Fruit fly (Drosophila melanogaster): Measurements from ENCODE around the gene CG17294.

CG17294 gene

dm6 chr2L:8381508-8382036, 4.7 kb downstream of the CG17294 start, which contains the start of gene AlaRS:
TSS of gene AlaRS (minus strand) at chr2L:8381764.
- TF ChIP-seq CG4318 (GFP tag; optimal IDR thresholded peaks at IDR 0.05) (no peak), Ets21C (GFP tag; optimal IDR thresholded peaks at IDR 0.05) (no peak), CG11294 (GFP tag; IDR thresholded peaks at IDR 0.05) (no peak), Smox (GFP tag; optimal IDR thresholded peaks at IDR 0.05) (peak; percentile 64), CG15336 (GFP tag; IDR thresholded peaks at IDR 0.05) (peak; percentile 39), CG10669 (GFP tag; optimal IDR thresholded peaks at IDR 0.05) (no peak), OdsH (GFP tag; optimal IDR thresholded peaks at IDR 0.05) (peak; percentile 59), Sox102F (GFP tag; optimal IDR thresholded peaks at IDR 0.05) (peak; percentile 52), cyc (GFP tag; optimal IDR thresholded peaks at IDR 0.05) (peak; percentile 29), vri (GFP tag; optimal IDR thresholded peaks at IDR 0.05) (peak; percentile 71), Hr38 (GFP tag; optimal IDR thresholded peaks at IDR 0.05) (no peak), Sox14 (GFP tag; optimal IDR thresholded peaks at IDR 0.05) (peak; percentile 45), fd85E (GFP tag; optimal IDR thresholded peaks at IDR 0.05) (peak; percentile 9), fkh (GFP tag; optimal IDR thresholded peaks at IDR 0.05) (peak; percentile 66), Lpt (GFP tag; optimal IDR thresholded peaks at IDR 0.05) (no peak), CG32006 (GFP tag; optimal IDR thresholded peaks at IDR 0.05) (peak; percentile 14), svp (GFP tag) (peak; percentile 69), spab (GFP tag; optimal IDR thresholded peaks at IDR 0.05) (no peak), CG9139 (GFP tag; optimal IDR thresholded peaks at IDR 0.05) (peak; percentile 6), achi (GFP tag; optimal IDR thresholded peaks at IDR 0.05) (peak; percentile 39), CG31627 (GFP tag; optimal IDR thresholded peaks at IDR 0.05) (peak; percentile 19), CG11762 (GFP tag; optimal IDR thresholded peaks at IDR 0.05; ENCODE audit: insufficient read depth) (no peak), CG3919 (GFP tag; optimal IDR thresholded peaks at IDR 0.05) (peak; percentile 48), CG8319 (GFP tag; optimal IDR thresholded peaks at IDR 0.05) (no peak), CG7368 (GFP tag; optimal IDR thresholded peaks at IDR 0.05) (no peak), net (GFP tag; optimal IDR thresholded peaks at IDR 0.05) (peak; percentile 32), Hr39 (GFP tag; optimal IDR thresholded peaks at IDR 0.05) (peak; percentile 32), dsx (GFP tag; optimal IDR thresholded peaks at IDR 0.05; ENCODE audit: poor library complexity, severe bottlenecking) (peak; percentile 46), Sox15 (GFP tag; optimal IDR thresholded peaks at IDR 0.05) (peak; percentile 12), CG8119 (GFP tag; IDR thresholded peaks at IDR 0.05) (peak; percentile 45; the same call in 1 of the 3 replicates), CG6808 (GFP tag; optimal IDR thresholded peaks at IDR 0.05) (peak; percentile 15), Eip78C (GFP tag) (peak; percentile 79), CG3032 (tag; optimal IDR thresholded peaks at IDR 0.05) (peak; percentile 8), topi (GFP tag; optimal IDR thresholded peaks at IDR 0.05) (peak; percentile 44), salr (GFP tag; optimal IDR thresholded peaks at IDR 0.05) (peak in 1 of 2 experiments; percentile 19), ss (GFP tag; optimal IDR thresholded peaks at IDR 0.05) (peak in 1 of 2 experiments; percentile 11), CG6276 (GFP tag; optimal IDR thresholded peaks at IDR 0.05) (no peak), CG10631 (GFP tag; optimal IDR thresholded peaks at IDR 0.05) (peak; percentile 32), CG6854 (GFP tag; optimal IDR thresholded peaks at IDR 0.05) (peak; percentile 5), esn (GFP tag; optimal IDR thresholded peaks at IDR 0.05) (peak; percentile 63), Eip93F (GFP tag; optimal IDR thresholded peaks at IDR 0.05) (peak; percentile 9), eg (GFP tag; IDR thresholded peaks at IDR 0.05) (0 out of 3 replicates have a peak, but pooled peaks have one; percentile 48), CG6163 (GFP tag; IDR thresholded peaks at IDR 0.05) (peak; percentile 37; the same call in 1 of the 3 replicates), CG11902 (GFP tag; optimal IDR thresholded peaks at IDR 0.05) (no peak), CG34406 (GFP tag; optimal IDR thresholded peaks at IDR 0.05) (peak; percentile 29), Ets96B (tag; optimal IDR thresholded peaks at IDR 0.05) (peak; percentile 1), CG8632 (GFP tag; optimal IDR thresholded peaks at IDR 0.05) (peak; percentile 2), Gug (GFP tag; IDR thresholded peaks at IDR 0.05) (no peak), CG16779 (tag; optimal IDR thresholded peaks at IDR 0.05) (no peak), Eip75B (GFP tag; optimal IDR thresholded peaks at IDR 0.05) (peak; percentile 38), Hr4 (GFP tag; optimal IDR thresholded peaks at IDR 0.05) (peak; percentile 48)

All from whole organism, prepupa.